Worm (Caenorhabditis elegans) whole organism, L4 larva: ENCODE results near the gene Y46G5A.39.

Experiments used
- F10B5.3 ChIP-seq: sonication (generic microtip); optimal IDR thresholded peaks from 2 replicates; lab custom pipeline; 2016; ENCODE audit warnings: mild to moderate bottlenecking, missing genetic modification characterization, missing compliant biosample characterization
- F26F4.8 ChIP-seq: fragments of 200-800 bp; sonication (Bioruptor generic); conservative IDR thresholded peaks from 2 replicates; pipeline ENCODE4 v1.3.6; 2022; ENCODE audit warnings: missing genetic modification characterization, missing compliant biosample characterization
- F37D6.2 ChIP-seq: sonication (generic microtip); optimal IDR thresholded peaks from 2 replicates; lab custom pipeline; 2016; ENCODE audit warnings: mild to moderate bottlenecking, missing genetic modification characterization, missing compliant biosample characterization
- R02D3.7 ChIP-seq: fragments of 150-350 bp; sonication (generic microtip); optimal IDR thresholded peaks from 3 replicates; lab custom pipeline; 2014; ENCODE audit warnings: missing biosample characterization, missing genetic modification characterization
- T20F7.1 ChIP-seq: fragments of 200-800 bp; sonication (Bioruptor generic); optimal IDR thresholded peaks from 2 replicates; lab custom pipeline; 2018; ENCODE audit warnings: mild to moderate bottlenecking, missing genetic modification characterization, missing compliant biosample characterization
- Y105C5A.15 ChIP-seq: fragments of 200-800 bp; sonication (Bioruptor generic); IDR thresholded peaks from 2 replicates; pipeline ENCODE4 v1.3.6; 2022; ENCODE audit warnings: missing genetic modification characterization, missing compliant biosample characterization
- Y5F2A.4 ChIP-seq: fragments of 200-800 bp; sonication (Bioruptor generic); optimal IDR thresholded peaks from 2 replicates; lab custom pipeline; 2018; ENCODE audit warnings: mild to moderate bottlenecking, missing genetic modification characterization, missing compliant biosample characterization
- ZK337.2 ChIP-seq: fragments of 200-800 bp; sonication (Bioruptor generic); IDR thresholded peaks from 2 replicates; pipeline ENCODE4 v1.3.6; 2022; ENCODE audit warnings: missing genetic modification reagents, missing genetic modification characterization, missing compliant biosample characterization
- ZK546.5 ChIP-seq, 2 experiments: sonication (generic microtip); optimal IDR thresholded peaks; 2 replicates each; lab custom pipeline; 2017; ENCODE audit warnings: missing biosample characterization in 2 of 2, missing genetic modification characterization in 2 of 2
- aha-1 ChIP-seq: fragments of 150-350 bp; peaks from one replicate; lab custom pipeline; 2014; ENCODE audit warnings: missing biosample characterization, missing genetic modification characterization
- aly-2 ChIP-seq: sonication (generic microtip); optimal IDR thresholded peaks from 2 replicates; lab custom pipeline; 2018; ENCODE audit warnings: missing biosample characterization, missing genetic modification characterization
- ama-1 ChIP-seq: fragments of 150-350 bp; optimal IDR thresholded peaks from 2 replicates; lab custom pipeline; 2014; ENCODE audit warnings: inconsistent platforms, mixed read lengths
- arid-1 ChIP-seq: fragments of 200-800 bp; sonication (Bioruptor generic); conservative IDR thresholded peaks from 2 replicates; pipeline ENCODE4 v1.3.6; 2022; ENCODE audit warnings: missing genetic modification reagents, missing genetic modification characterization, missing compliant biosample characterization
- attf-4 ChIP-seq: sonication (generic microtip); optimal IDR thresholded peaks from 3 replicates; lab custom pipeline; 2017; ENCODE audit warnings: missing biosample characterization, missing genetic modification characterization
- ceh-20 ChIP-seq: fragments of 200-800 bp; sonication (Bioruptor generic); IDR thresholded peaks from 2 replicates; pipeline ENCODE4 v1.3.6; 2022; ENCODE audit warnings: missing genetic modification reagents, missing genetic modification characterization, missing compliant biosample characterization
- ceh-28 ChIP-seq: fragments of 150-350 bp; optimal IDR thresholded peaks from 2 replicates; lab custom pipeline; 2014; ENCODE audit warnings: missing biosample characterization, missing genetic modification reagents, missing genetic modification characterization
- ceh-82 ChIP-seq: sonication (generic microtip); optimal IDR thresholded peaks from 2 replicates; lab custom pipeline; 2017; ENCODE audit warnings: missing biosample characterization, missing genetic modification characterization
- ces-1 ChIP-seq: fragments of 150-350 bp; sonication (generic microtip); optimal IDR thresholded peaks from 4 replicates; lab custom pipeline; 2014; ENCODE audit warnings: missing biosample characterization, missing genetic modification reagents, missing genetic modification characterization
- daf-16 ChIP-seq, 3 experiments: sonication (generic microtip); optimal IDR thresholded peaks; 2 replicates each; lab custom pipeline; 2016 to 2017; ENCODE audit warnings: missing genetic modification characterization in 3 of 3, missing genetic modification reagents in 3 of 3, mild to moderate bottlenecking in 2 of 3, missing compliant biosample characterization in 2 of 3, missing biosample characterization in 1 of 3, moderate library complexity in 1 of 3
- dmd-6 ChIP-seq: fragments of 200-800 bp; sonication (Bioruptor generic); IDR thresholded peaks from 2 replicates; pipeline ENCODE4 v1.3.6; 2022; ENCODE audit warnings: missing genetic modification reagents, missing genetic modification characterization, missing compliant biosample characterization
- dmd-8 ChIP-seq: fragments of 200-800 bp; sonication (Bioruptor generic); IDR thresholded peaks from 2 replicates; pipeline ENCODE4 v1.3.6; 2022; ENCODE audit warnings: missing genetic modification characterization, missing compliant biosample characterization
- dmd-9 ChIP-seq: fragments of 200-800 bp; sonication (Bioruptor generic); IDR thresholded peaks from 2 replicates; pipeline ENCODE4 v1.3.6; 2022; ENCODE audit warnings: missing genetic modification reagents, missing genetic modification characterization, missing compliant biosample characterization
- egl-27 ChIP-seq: sonication (generic microtip); optimal IDR thresholded peaks from 3 replicates; lab custom pipeline; 2017; ENCODE audit warnings: missing biosample characterization, missing genetic modification reagents, missing genetic modification characterization
- fkh-10 ChIP-seq: fragments of 150-350 bp; optimal IDR thresholded peaks from 2 replicates; lab custom pipeline; 2014; ENCODE audit warnings: missing biosample characterization, missing genetic modification reagents, missing genetic modification characterization
- fos-1 ChIP-seq: fragments of 150-350 bp; optimal IDR thresholded peaks from 2 replicates; lab custom pipeline; 2014; ENCODE audit warnings: missing biosample characterization, missing genetic modification characterization
- hif-1 ChIP-seq, 2 experiments: sonication (generic microtip); optimal IDR thresholded peaks; 2 replicates each; lab custom pipeline; 2016 to 2017; ENCODE audit warnings: missing compliant biosample characterization in 2 of 2, missing genetic modification characterization in 2 of 2, missing genetic modification reagents in 2 of 2, missing genotype in 2 of 2, mild to moderate bottlenecking in 1 of 2
- hlh-11 ChIP-seq: fragments of 200-800 bp; sonication (Bioruptor generic); optimal IDR thresholded peaks from 2 replicates; lab custom pipeline; 2018; ENCODE audit warnings: mild to moderate bottlenecking, missing genetic modification characterization, missing compliant biosample characterization
- hlh-30 ChIP-seq: sonication (generic microtip); optimal IDR thresholded peaks from 2 replicates; lab custom pipeline; 2017; ENCODE audit warnings: antibody characterized with exemption, mild to moderate bottlenecking, missing genetic modification characterization, missing compliant biosample characterization; ENCODE audit not compliant: insufficient read depth
- jun-1 ChIP-seq: fragments of 150-350 bp; optimal IDR thresholded peaks from 2 replicates; lab custom pipeline; 2014; ENCODE audit warnings: missing biosample characterization, missing genetic modification reagents, missing genetic modification characterization
- lin-1 ChIP-seq: fragments of 200-800 bp; sonication (Bioruptor generic); IDR thresholded peaks from 2 replicates; pipeline ENCODE4 v1.3.6; 2022; ENCODE audit warnings: missing genetic modification reagents, missing genetic modification characterization, missing compliant biosample characterization
- lin-15B ChIP-seq: fragments of 150-350 bp; sonication (generic microtip); optimal IDR thresholded peaks from 3 replicates; lab custom pipeline; 2014; ENCODE audit warnings: missing biosample characterization, missing genetic modification characterization
- lin-29 ChIP-seq: fragments of 200-800 bp; sonication (Bioruptor generic); IDR thresholded peaks from 2 replicates; pipeline ENCODE4 v1.3.6; 2022; ENCODE audit warnings: missing genetic modification reagents, missing genetic modification characterization, missing compliant biosample characterization
- lir-3 ChIP-seq: sonication (generic microtip); optimal IDR thresholded peaks from 2 replicates; lab custom pipeline; 2016; ENCODE audit warnings: mild to moderate bottlenecking, missing genetic modification characterization, missing compliant biosample characterization
- lsy-2 ChIP-seq, 2 experiments: fragments of 150-350 bp in 1 of 2; sonication (generic microtip) in 1 of 2; optimal IDR thresholded peaks; 2 replicates each; lab custom pipeline; 2014 to 2017; ENCODE audit warnings: missing biosample characterization in 2 of 2, missing genetic modification characterization in 2 of 2
- madf-5 ChIP-seq, 2 experiments: fragments of 200-800 bp; sonication (Bioruptor generic); IDR thresholded peaks; 2 replicates each; pipeline ENCODE4 v1.3.6; 2022; ENCODE audit warnings: missing compliant biosample characterization in 2 of 2, missing genetic modification characterization in 2 of 2
- mdl-1 ChIP-seq, 2 experiments: fragments of 150-350 bp in 1 of 2; sonication (generic microtip) in 1 of 2; optimal IDR thresholded peaks; 2 replicates each; lab custom pipeline; 2014 to 2017; ENCODE audit warnings: missing biosample characterization in 2 of 2, missing genetic modification characterization in 2 of 2
- mxl-2 ChIP-seq: fragments of 200-800 bp; sonication (Bioruptor generic); conservative IDR thresholded peaks from 2 replicates; pipeline ENCODE4 v1.3.6; 2022; ENCODE audit warnings: missing genetic modification reagents, missing genetic modification characterization, missing compliant biosample characterization
- nhr-10 ChIP-seq: fragments of 150-350 bp; optimal IDR thresholded peaks from 2 replicates; lab custom pipeline; 2014; ENCODE audit warnings: missing biosample characterization, missing genetic modification characterization
- nhr-102 ChIP-seq: sonication (generic microtip); optimal IDR thresholded peaks from 2 replicates; lab custom pipeline; 2016; ENCODE audit warnings: mild to moderate bottlenecking, missing genetic modification characterization, moderate library complexity, missing compliant biosample characterization
- nhr-11 ChIP-seq: fragments of 150-350 bp; optimal IDR thresholded peaks from 2 replicates; lab custom pipeline; 2014; ENCODE audit warnings: missing biosample characterization, missing genetic modification characterization
- nhr-111 ChIP-seq: fragments of 200-800 bp; sonication (Bioruptor generic); optimal IDR thresholded peaks from 2 replicates; lab custom pipeline; 2018; ENCODE audit warnings: mild to moderate bottlenecking, missing genetic modification characterization, missing compliant biosample characterization
- nhr-28 ChIP-seq: fragments of 150-350 bp; optimal IDR thresholded peaks from 2 replicates; lab custom pipeline; 2014; ENCODE audit warnings: missing biosample characterization, missing genetic modification characterization
- nhr-6 ChIP-seq: fragments of 150-350 bp; optimal IDR thresholded peaks from 2 replicates; lab custom pipeline; 2014; ENCODE audit warnings: missing biosample characterization, missing genetic modification characterization
- nhr-76 ChIP-seq: fragments of 150-350 bp; optimal IDR thresholded peaks from 2 replicates; lab custom pipeline; 2014; ENCODE audit warnings: missing biosample characterization, missing genetic modification characterization
- pqm-1 ChIP-seq: sonication (generic microtip); optimal IDR thresholded peaks from 2 replicates; lab custom pipeline; 2017; ENCODE audit warnings: missing biosample characterization, missing genetic modification characterization
- rbr-2 ChIP-seq: sonication (generic microtip); optimal IDR thresholded peaks from 2 replicates; lab custom pipeline; 2016; ENCODE audit warnings: missing genotype, missing genetic modification characterization, missing compliant biosample characterization
- spr-3 ChIP-seq: fragments of 200-800 bp; sonication (Bioruptor generic); optimal IDR thresholded peaks from 2 replicates; lab custom pipeline; 2018; ENCODE audit warnings: mild to moderate bottlenecking, missing genetic modification characterization, missing compliant biosample characterization
- tag-97 ChIP-seq: fragments of 200-800 bp; sonication (Bioruptor generic); IDR thresholded peaks from 2 replicates; pipeline ENCODE4 v1.3.6; 2022; ENCODE audit warnings: missing genetic modification characterization, missing compliant biosample characterization
- tra-1 ChIP-seq: fragments of 200-800 bp; sonication (Bioruptor generic); IDR thresholded peaks from 2 replicates; pipeline ENCODE4 v1.3.6; 2022; ENCODE audit warnings: missing genetic modification reagents, missing genetic modification characterization, missing compliant biosample characterization
- unc-39 ChIP-seq: sonication (generic microtip); optimal IDR thresholded peaks from 2 replicates; lab custom pipeline; 2017; ENCODE audit warnings: missing biosample characterization, missing genetic modification characterization
- zfp-3 ChIP-seq: fragments of 200-800 bp; sonication (Bioruptor generic); conservative IDR thresholded peaks from 2 replicates; pipeline ENCODE4 v1.3.6; 2022; ENCODE audit warnings: missing genetic modification reagents, missing genetic modification characterization, missing compliant biosample characterization
- ztf-11 ChIP-seq: fragments of 150-350 bp; optimal IDR thresholded peaks from 2 replicates; lab custom pipeline; 2014; ENCODE audit warnings: missing biosample characterization, missing genetic modification characterization

Gene Y46G5A.39

ce11 chrII:12799927-12800522 is 46.4 kb upstream of the Y46G5A.39 start (continued):
- no peak for TF ChIP-seq mxl-2 (GFP tag; lab: Robert Waterston, UW)
- TF ChIP-seq lin-1, result no peak
- TF ChIP-seq ZK337.2 (GFP tag; lab: Robert Waterston, UW), result no peak
- TF ChIP-seq nhr-76 (tag; lab: Kevin White, UChicago), result no peak
- TF ChIP-seq ama-1 (lab: Kevin White, UChicago), result peak; percentile 4
- no peak for TF ChIP-seq daf-16 (GFP tag; optimal IDR thresholded peaks at IDR 0.05; lab: Kevin White, UChicago)
- no peak for TF ChIP-seq daf-16 (tag; optimal IDR thresholded peaks at IDR 0.05; lab: Kevin White, UChicago)
- TF ChIP-seq T20F7.1, result no peak
- peak; percentile 44 for TF ChIP-seq dmd-6 (GFP tag; lab: Robert Waterston, UW)
- no peak for TF ChIP-seq unc-39 (tag; lab: Kevin White, UChicago)
- no peak for TF ChIP-seq arid-1 (GFP tag; lab: Robert Waterston, UW)
- no peak for TF ChIP-seq egl-27
- TF ChIP-seq attf-4 (tag; lab: Kevin White, UChicago), result no peak
- TF ChIP-seq dmd-9, result no peak
- TF ChIP-seq hlh-30 (tag; lab: Kevin White, UChicago), result peak; percentile 40
- no peak for TF ChIP-seq zfp-3 (GFP tag; lab: Robert Waterston, UW)
- TF ChIP-seq F37D6.2 (tag; lab: Kevin White, UChicago), result no peak
- no peak for TF ChIP-seq spr-3 (GFP tag; lab: Kevin White, UChicago)
- no peak for TF ChIP-seq tra-1 (GFP tag; lab: Robert Waterston, UW)
- TF ChIP-seq ceh-28 (tag; lab: Kevin White, UChicago), result no peak
- no peak for TF ChIP-seq ceh-20 (GFP tag; lab: Robert Waterston, UW)
- TF ChIP-seq rbr-2 (tag; lab: Kevin White, UChicago), result no peak
- TF ChIP-seq aha-1, result peak; percentile 38
- TF ChIP-seq pqm-1 (tag; lab: Kevin White, UChicago), result no peak
- no peak for TF ChIP-seq R02D3.7 (tag; lab: Kevin White, UChicago)
- TF ChIP-seq Y105C5A.15 (GFP tag; lab: Robert Waterston, UW), result no peak
- TF ChIP-seq hif-1 (tag; optimal IDR thresholded peaks at IDR 0.05; lab: Kevin White, UChicago), result no peak
- TF ChIP-seq nhr-10 (tag; lab: Kevin White, UChicago), result no peak
- no peak for TF ChIP-seq dmd-8 (GFP tag; lab: Robert Waterston, UW)
- no peak for TF ChIP-seq aly-2 (tag; lab: Kevin White, UChicago)
- no peak for TF ChIP-seq tag-97 (GFP tag; lab: Robert Waterston, UW)
- no peak for TF ChIP-seq fkh-10 (GFP tag; lab: Kevin White, UChicago)
- TF ChIP-seq ceh-82 (tag; lab: Kevin White, UChicago), result no peak
- peak in 1 of 2 experiments; percentile 46 for TF ChIP-seq mdl-1 (tag; optimal IDR thresholded peaks at IDR 0.05; lab: Kevin White, UChicago)
- peak; percentile 77 for TF ChIP-seq nhr-28 (tag; lab: Kevin White, UChicago)
- TF ChIP-seq Y5F2A.4 (GFP tag; lab: Kevin White, UChicago), result no peak
- no peak for TF ChIP-seq ZK546.5 (tag; optimal IDR thresholded peaks at IDR 0.05; lab: Kevin White, UChicago)
- TF ChIP-seq jun-1 (tag; lab: Kevin White, UChicago), result no peak
- TF ChIP-seq nhr-111 (GFP tag; lab: Kevin White, UChicago), result no peak
- TF ChIP-seq nhr-11 (tag; lab: Kevin White, UChicago), result peak; percentile 80
- peak; percentile 68 to 89 for TF ChIP-seq lsy-2 (tag; optimal IDR thresholded peaks at IDR 0.05; lab: Kevin White, UChicago)
- no peak for TF ChIP-seq lin-29 (GFP tag; lab: Robert Waterston, UW)
- no peak for TF ChIP-seq fos-1 (tag; lab: Kevin White, UChicago)
- TF ChIP-seq lin-15B, result no peak
- TF ChIP-seq F26F4.8 (GFP tag; lab: Robert Waterston, UW), result no peak
- TF ChIP-seq nhr-102 (tag; lab: Kevin White, UChicago), result no peak
- TF ChIP-seq madf-5 (GFP tag; IDR thresholded peaks at IDR 0.05; lab: Robert Waterston, UW), result no peak
- TF ChIP-seq nhr-6, result no peak
- TF ChIP-seq ztf-11, result no peak
- TF ChIP-seq F10B5.3 (tag; lab: Kevin White, UChicago), result no peak
- no peak for TF ChIP-seq lir-3
- TF ChIP-seq ces-1 (GFP tag; lab: Kevin White, UChicago), result no peak
- peak; percentile 45 for TF ChIP-seq hlh-11 (tag; lab: Kevin White, UChicago)
